Worm (Caenorhabditis elegans) whole organism, early embryonic: ENCODE data around the gene F11D5.6.

Experiments
- B0310.2 ChIP-seq: sonication (generic microtip); optimal IDR thresholded peaks from 2 replicates; lab custom pipeline; 2016; ENCODE audit warnings: mild to moderate bottlenecking, missing genetic modification characterization, missing compliant biosample characterization
- F13C5.2 ChIP-seq: sonication (generic microtip); optimal IDR thresholded peaks from 2 replicates; lab custom pipeline; 2017; ENCODE audit warnings: mild to moderate bottlenecking, missing genetic modification characterization, inconsistent platforms, missing compliant biosample characterization
- aly-1 ChIP-seq: sonication (generic microtip); optimal IDR thresholded peaks from 2 replicates; lab custom pipeline; 2016; ENCODE audit warnings: missing genetic modification characterization, missing compliant biosample characterization
- ama-1 ChIP-seq: fragments of 150-350 bp; optimal IDR thresholded peaks from 2 replicates; lab custom pipeline; 2014
- flt-1 ChIP-seq: fragments of 200-800 bp; sonication (Bioruptor generic); IDR thresholded peaks from 2 replicates; pipeline ENCODE4 v1.3.6; 2022; ENCODE audit warnings: missing genetic modification characterization, missing compliant biosample characterization
- hnd-1 ChIP-seq: sonication (generic microtip); optimal IDR thresholded peaks from 2 replicates; lab custom pipeline; 2016; ENCODE audit warnings: missing genetic modification characterization, missing compliant biosample characterization
- pes-1 ChIP-seq: fragments of 200-800 bp; sonication (Bioruptor generic); IDR thresholded peaks from 2 replicates; pipeline ENCODE4 v1.3.6; 2022; ENCODE audit warnings: missing genetic modification reagents, missing genetic modification characterization, missing compliant biosample characterization
- scrt-1 ChIP-seq: fragments of 200-800 bp; sonication (Bioruptor generic); IDR thresholded peaks from 2 replicates; pipeline ENCODE4 v1.3.6; 2022; ENCODE audit warnings: missing genetic modification characterization, missing compliant biosample characterization
- sea-1 ChIP-seq: fragments of 200-800 bp; sonication (Bioruptor generic); conservative IDR thresholded peaks from 2 replicates; pipeline ENCODE4 v1.3.6; 2022; ENCODE audit warnings: missing genetic modification characterization, missing compliant biosample characterization
- tbx-37 ChIP-seq: fragments of 200-800 bp; sonication (Bioruptor generic); conservative IDR thresholded peaks from 2 replicates; pipeline ENCODE4 v1.3.6; 2022; ENCODE audit warnings: missing genetic modification reagents, missing genetic modification characterization, missing compliant biosample characterization
- tra-4 ChIP-seq: sonication (generic microtip); optimal IDR thresholded peaks from 2 replicates; lab custom pipeline; 2017; ENCODE audit warnings: missing genetic modification characterization, missing compliant biosample characterization

- TF ChIP-seq tra-4 (tag; lab: Kevin White, UChicago) (no peak), flt-1 (GFP tag; lab: Robert Waterston, UW) (no peak), scrt-1 (GFP tag; lab: Robert Waterston, UW) (no peak), ama-1 (lab: Kevin White, UChicago) (no peak), B0310.2 (tag; lab: Kevin White, UChicago) (no peak), aly-1 (tag; lab: Kevin White, UChicago) (no peak), tbx-37 (GFP tag; lab: Robert Waterston, UW) (no peak), sea-1 (GFP tag; lab: Robert Waterston, UW) (no peak), hnd-1 (no peak), F13C5.2 (tag; lab: Kevin White, UChicago) (no peak), pes-1 (GFP tag; lab: Robert Waterston, UW) (no peak)
These were observed at the start of gene F11D5.6 for ce11 chrX:3326175-3326574.
